Fruit fly (Drosophila melanogaster): ENCODE data around the gene CG13877.

- TF ChIP-seq CG12605 (GFP tag; IDR thresholded peaks at IDR 0.05) (peak; percentile 57; the same call in 1 of the 2 replicates), CG14655 (GFP tag; optimal IDR thresholded peaks at IDR 0.05) (peak; percentile 88), Pif1A (GFP tag; optimal IDR thresholded peaks at IDR 0.05) (peak; percentile 66), CG8159 (tag; optimal IDR thresholded peaks at IDR 0.05) (peak; percentile 81), CG17806 (tag; optimal IDR thresholded peaks at IDR 0.05) (peak; percentile 68), rn (GFP tag; IDR thresholded peaks at IDR 0.05) (peak; percentile 36; the same call in 1 of the 2 replicates), EcR (GFP tag; optimal IDR thresholded peaks at IDR 0.05) (no peak)
These were observed 5.4 kb downstream of the CG13877 start, which contains the start of the genes pyx and CG33229 for dm6 chr3L:223019-223902.

Measured in whole organism, pupa.